Worm (Caenorhabditis elegans): Measurements from ENCODE around the gene F46G10.2.

F46G10.2 gene

ce11 chrX:13328868-13329267 lies 6.1 kb downstream of the F46G10.2 start:
- TF ChIP-seq nhr-11 (tag; optimal IDR thresholded peaks at IDR 0.05) (peak; percentile 87), lin-1 (GFP tag; IDR thresholded peaks at IDR 0.05) (0 out of 2 replicates have a peak, but pooled peaks have one; percentile 52), lin-38 (GFP tag; IDR thresholded peaks at IDR 0.05) (peak; percentile 81), unc-62 (GFP tag; optimal IDR thresholded peaks at IDR 0.05 in 1 of 2) (peak in 1 of 2 experiments; percentile 99), unc-62 (tag; optimal IDR thresholded peaks at IDR 0.05) (no peak), nhr-76 (tag; optimal IDR thresholded peaks at IDR 0.05) (no peak), dmd-6 (GFP tag; IDR thresholded peaks at IDR 0.05) (peak; percentile 86), hmg-1.1 (GFP tag; IDR thresholded peaks at IDR 0.05) (peak; percentile 39; the same call in 1 of the 2 replicates), attf-4 (tag; optimal IDR thresholded peaks at IDR 0.05) (no peak), ctbp-1 (GFP tag; IDR thresholded peaks at IDR 0.05) (0 out of 2 replicates have a peak, but pooled peaks have one; percentile 19), mxl-2 (GFP tag; conservative IDR thresholded peaks at IDR 0.05) (peak; percentile 85), mep-1 (tag; optimal IDR thresholded peaks at IDR 0.05) (peak; percentile 88), nhr-6 (tag; optimal IDR thresholded peaks at IDR 0.05) (peak; percentile 67), hlh-11 (tag; optimal IDR thresholded peaks at IDR 0.05) (peak; percentile 92), mes-2 (tag; optimal IDR thresholded peaks at IDR 0.05; ENCODE audit: poor library complexity, severe bottlenecking) (peak; percentile 69), tra-1 (GFP tag; IDR thresholded peaks at IDR 0.05) (peak; percentile 29; the same call in 1 of the 2 replicates), nhr-48 (tag; optimal IDR thresholded peaks at IDR 0.05) (peak; percentile 60), pqm-1 (tag; optimal IDR thresholded peaks at IDR 0.05) (peak; percentile 11), dmd-9 (GFP tag; IDR thresholded peaks at IDR 0.05) (no peak), daf-16 (GFP tag; optimal IDR thresholded peaks at IDR 0.05) (no peak), daf-16 (tag; optimal IDR thresholded peaks at IDR 0.05) (peak; percentile 30), hif-1 (tag; optimal IDR thresholded peaks at IDR 0.05) (peak in 1 of 2 experiments; percentile 65), lin-29 (GFP tag; IDR thresholded peaks at IDR 0.05) (no peak), ama-1 (optimal IDR thresholded peaks at IDR 0.05) (no peak), mxl-3 (GFP tag; optimal IDR thresholded peaks at IDR 0.05) (peak; percentile 69), dve-1 (tag; optimal IDR thresholded peaks at IDR 0.05; ENCODE audit: insufficient read depth) (peak; percentile 80), ztf-7 (tag; optimal IDR thresholded peaks at IDR 0.05) (peak; percentile 34), aha-1 (tag) (peak; percentile 49), hlh-30 (tag; optimal IDR thresholded peaks at IDR 0.05; ENCODE audit: insufficient read depth) (peak; percentile 96), Y48G9A.11 (GFP tag; IDR thresholded peaks at IDR 0.05) (no peak), ceh-20 (GFP tag; IDR thresholded peaks at IDR 0.05) (peak; percentile 72), mdl-1 (tag; optimal IDR thresholded peaks at IDR 0.05) (peak; percentile 43 to 89), Y5F2A.4 (GFP tag; optimal IDR thresholded peaks at IDR 0.05) (no peak), nhr-77 (tag; optimal IDR thresholded peaks at IDR 0.05) (peak; percentile 75), jun-1 (tag; optimal IDR thresholded peaks at IDR 0.05) (no peak), nhr-28 (tag; optimal IDR thresholded peaks at IDR 0.05) (peak; percentile 92), php-3 (GFP tag; IDR thresholded peaks at IDR 0.05) (peak; percentile 73), lin-39 (tag; optimal IDR thresholded peaks at IDR 0.05) (peak; percentile 37), F37D6.2 (tag; optimal IDR thresholded peaks at IDR 0.05) (no peak), lin-13 (GFP tag; optimal IDR thresholded peaks at IDR 0.05) (peak; percentile 58), dpl-1 (GFP tag; optimal IDR thresholded peaks at IDR 0.05) (peak; percentile 45), lsy-2 (tag; optimal IDR thresholded peaks at IDR 0.05) (peak in 1 of 2 experiments; percentile 74), rbr-2 (tag; optimal IDR thresholded peaks at IDR 0.05) (peak; percentile 35), nhr-10 (tag; optimal IDR thresholded peaks at IDR 0.05) (peak; percentile 46)
